Worm (Caenorhabditis elegans) whole organism, L3 larva: ENCODE data around the gene jtr-1.
A peak's percentile ranks its signal among the peaks of the same experiment; 100 is the strongest.

ENCODE experiments used
- R02D3.7 ChIP-seq: fragments of 150-350 bp; optimal IDR thresholded peaks from 2 replicates; lab custom pipeline; 2014; ENCODE audit warnings: missing biosample characterization, missing genetic modification characterization
- ZK546.5 ChIP-seq: sonication (generic microtip); optimal IDR thresholded peaks from 2 replicates; lab custom pipeline; 2017; ENCODE audit warnings: missing biosample characterization, missing genetic modification characterization
- aly-2 ChIP-seq: fragments of 150-350 bp; optimal IDR thresholded peaks from 2 replicates; lab custom pipeline; 2014; ENCODE audit warnings: missing biosample characterization, missing genetic modification characterization
- ama-1 ChIP-seq: fragments of 150-350 bp; optimal IDR thresholded peaks from 2 replicates; lab custom pipeline; 2018
- ceh-16 ChIP-seq: sonication (generic microtip); optimal IDR thresholded peaks from 2 replicates; lab custom pipeline; 2017; ENCODE audit warnings: missing biosample characterization, missing genetic modification characterization
- ceh-28 ChIP-seq: fragments of 150-350 bp; optimal IDR thresholded peaks from 2 replicates; lab custom pipeline; 2014; ENCODE audit warnings: missing biosample characterization, missing genetic modification reagents, missing genetic modification characterization
- ceh-82 ChIP-seq: fragments of 150-350 bp; optimal IDR thresholded peaks from 2 replicates; lab custom pipeline; 2014; ENCODE audit warnings: missing biosample characterization, missing genetic modification characterization
- ceh-9 ChIP-seq: sonication (generic microtip); optimal IDR thresholded peaks from 2 replicates; lab custom pipeline; 2018; ENCODE audit warnings: missing biosample characterization, missing genetic modification characterization
- daf-12 ChIP-seq: fragments of 150-350 bp; optimal IDR thresholded peaks from 2 replicates; lab custom pipeline; 2014; ENCODE audit warnings: missing biosample characterization, missing genetic modification reagents, missing genetic modification characterization
- egl-27 ChIP-seq: sonication (generic microtip); optimal IDR thresholded peaks from 4 replicates; lab custom pipeline; 2017; ENCODE audit warnings: missing biosample characterization, missing genetic modification reagents, missing genetic modification characterization
- egl-5 ChIP-seq: fragments of 150-350 bp; optimal IDR thresholded peaks from 2 replicates; lab custom pipeline; 2017; ENCODE audit warnings: missing biosample characterization, missing genetic modification reagents, missing genetic modification characterization, inconsistent platforms
- elt-1 ChIP-seq: fragments of 150-350 bp; optimal IDR thresholded peaks from 2 replicates; lab custom pipeline; 2014; ENCODE audit warnings: missing biosample characterization, missing genetic modification characterization
- elt-2 ChIP-seq: sonication (generic microtip); optimal IDR thresholded peaks from 2 replicates; lab custom pipeline; 2016; ENCODE audit warnings: missing genetic modification reagents, mild to moderate bottlenecking, missing genetic modification characterization, missing compliant biosample characterization
- eor-1 ChIP-seq, 2 experiments: fragments of 150-350 bp; optimal IDR thresholded peaks; 2 replicates each; lab custom pipeline; 2014 to 2018; ENCODE audit warnings: missing biosample characterization in 2 of 2, missing genetic modification characterization in 2 of 2
- fkh-10 ChIP-seq: sonication (generic microtip); optimal IDR thresholded peaks from 2 replicates; lab custom pipeline; 2017; ENCODE audit warnings: missing biosample characterization, missing genetic modification reagents, missing genetic modification characterization
- fkh-2 ChIP-seq: fragments of 150-350 bp; optimal IDR thresholded peaks from 2 replicates; lab custom pipeline; 2014; ENCODE audit warnings: missing biosample characterization, missing genetic modification reagents, missing genetic modification characterization
- fos-1 ChIP-seq: fragments of 150-350 bp; optimal IDR thresholded peaks from 2 replicates; lab custom pipeline; 2014; ENCODE audit warnings: missing biosample characterization, missing genetic modification characterization
- hmg-11 ChIP-seq: sonication (generic microtip); optimal IDR thresholded peaks from 2 replicates; lab custom pipeline; 2016; ENCODE audit warnings: missing genetic modification characterization, missing compliant biosample characterization
- lin-15B ChIP-seq: fragments of 150-350 bp; optimal IDR thresholded peaks from 2 replicates; lab custom pipeline; 2014; ENCODE audit warnings: missing biosample characterization, missing genetic modification characterization
- lin-39 ChIP-seq: fragments of 150-350 bp; optimal IDR thresholded peaks from 2 replicates; lab custom pipeline; 2018; ENCODE audit warnings: missing biosample characterization, missing genetic modification reagents, missing genetic modification characterization
- lsy-12 ChIP-seq: sonication (generic microtip); optimal IDR thresholded peaks from 2 replicates; lab custom pipeline; 2016; ENCODE audit warnings: mild to moderate bottlenecking, missing genetic modification characterization, missing compliant biosample characterization
- mdl-1 ChIP-seq: fragments of 150-350 bp; optimal IDR thresholded peaks from 2 replicates; lab custom pipeline; 2014; ENCODE audit warnings: missing biosample characterization, missing genetic modification characterization
- nfya-1 ChIP-seq: sonication (generic microtip); optimal IDR thresholded peaks from 2 replicates; lab custom pipeline; 2017; ENCODE audit warnings: missing genetic modification characterization, mild to moderate bottlenecking, missing compliant biosample characterization, antibody characterized with exemption, moderate library complexity; ENCODE audit not compliant: insufficient read depth
- nhr-11 ChIP-seq: fragments of 150-350 bp; optimal IDR thresholded peaks from 2 replicates; lab custom pipeline; 2014; ENCODE audit warnings: missing biosample characterization, missing genetic modification characterization
- nhr-12 ChIP-seq: fragments of 150-350 bp; optimal IDR thresholded peaks from 2 replicates; lab custom pipeline; 2014; ENCODE audit warnings: missing biosample characterization, missing genetic modification characterization
- nhr-23 ChIP-seq: fragments of 150-350 bp; optimal IDR thresholded peaks from 2 replicates; lab custom pipeline; 2014; ENCODE audit warnings: missing biosample characterization, missing genetic modification reagents, missing genetic modification characterization
- nhr-237 ChIP-seq: fragments of 150-350 bp; optimal IDR thresholded peaks from 2 replicates; lab custom pipeline; 2014; ENCODE audit warnings: missing biosample characterization, missing genetic modification characterization
- nhr-25 ChIP-seq: sonication (generic microtip); optimal IDR thresholded peaks from 2 replicates; lab custom pipeline; 2017; ENCODE audit warnings: missing biosample characterization, missing genetic modification characterization
- nhr-43 ChIP-seq: sonication (generic microtip); optimal IDR thresholded peaks from 2 replicates; lab custom pipeline; 2016; ENCODE audit warnings: mild to moderate bottlenecking, missing genetic modification characterization, missing compliant biosample characterization; ENCODE audit not compliant: poor library complexity, severe bottlenecking
- nhr-67 ChIP-seq: fragments of 150-350 bp; optimal IDR thresholded peaks from 2 replicates; lab custom pipeline; 2014; ENCODE audit warnings: missing biosample characterization, missing genetic modification characterization
- pha-4 ChIP-seq: fragments of 150-350 bp; optimal IDR thresholded peaks from 2 replicates; lab custom pipeline; 2014; ENCODE audit warnings: missing biosample characterization, missing genetic modification reagents, missing genetic modification characterization
- pqm-1 ChIP-seq: fragments of 150-350 bp; optimal IDR thresholded peaks from 2 replicates; lab custom pipeline; 2017; ENCODE audit warnings: missing biosample characterization, missing genetic modification characterization, inconsistent platforms
- sea-2 ChIP-seq: fragments of 150-350 bp; sonication (generic microtip); optimal IDR thresholded peaks from 4 replicates; lab custom pipeline; 2014; ENCODE audit warnings: missing biosample characterization, missing genetic modification reagents, missing genetic modification characterization
- skn-1 ChIP-seq: fragments of 150-350 bp; optimal IDR thresholded peaks from 2 replicates; lab custom pipeline; 2014; ENCODE audit warnings: missing biosample characterization, missing genetic modification characterization
- snpc-4 ChIP-seq: fragments of 150-350 bp; optimal IDR thresholded peaks from 2 replicates; lab custom pipeline; 2014; ENCODE audit warnings: missing biosample characterization, missing genetic modification characterization
- tbx-2 ChIP-seq: sonication (generic microtip); optimal IDR thresholded peaks from 2 replicates; lab custom pipeline; 2016; ENCODE audit warnings: mild to moderate bottlenecking, missing genetic modification characterization, missing compliant biosample characterization
- unc-39 ChIP-seq: sonication (generic microtip); optimal IDR thresholded peaks from 4 replicates; lab custom pipeline; 2017; ENCODE audit warnings: missing biosample characterization, missing genetic modification characterization
- unc-62 ChIP-seq: fragments of 150-350 bp; sonication (generic microtip); optimal IDR thresholded peaks from 4 replicates; lab custom pipeline; 2014; ENCODE audit warnings: missing biosample characterization, missing genetic modification reagents, missing genetic modification characterization
- zag-1 ChIP-seq: fragments of 150-350 bp; optimal IDR thresholded peaks from 2 replicates; lab custom pipeline; 2014; ENCODE audit warnings: missing biosample characterization, missing genetic modification characterization
- ztf-11 ChIP-seq: fragments of 150-350 bp; optimal IDR thresholded peaks from 2 replicates; lab custom pipeline; 2014; ENCODE audit warnings: missing biosample characterization, missing genetic modification characterization
- ztf-4 ChIP-seq: fragments of 150-350 bp; optimal IDR thresholded peaks from 2 replicates; lab custom pipeline; 2014; ENCODE audit warnings: missing biosample characterization, missing genetic modification characterization

The jtr-1 gene

ce11 chrIV:1409941-1410340, 10.8 kb upstream of the jtr-1 start, which contains the start of gene rpc-11:
TSS of gene rpc-11 (minus strand) at chrIV:1410041.
- TF ChIP-seq skn-1 (no peak), sea-2 (no peak), unc-39 (tag; lab: Kevin White, UChicago) (no peak), aly-2 (tag; lab: Kevin White, UChicago) (no peak), tbx-2 (tag; lab: Kevin White, UChicago) (no peak), nhr-67 (no peak), elt-1 (tag; lab: Kevin White, UChicago) (no peak), nhr-23 (tag; lab: Kevin White, UChicago) (no peak), fkh-2 (tag; lab: Kevin White, UChicago) (no peak), fos-1 (tag; lab: Kevin White, UChicago) (no peak), daf-12 (tag; lab: Kevin White, UChicago) (no peak), ceh-16 (tag; lab: Kevin White, UChicago) (no peak), snpc-4 (tag; lab: Kevin White, UChicago) (no peak), zag-1 (no peak), ceh-9 (tag; lab: Kevin White, UChicago) (no peak), lin-15B (tag; lab: Kevin White, UChicago) (no peak), ztf-11 (tag; lab: Kevin White, UChicago) (no peak)

- TF ChIP-seq zag-1, result no peak
- peak; percentile 76 for TF ChIP-seq egl-5
- peak; percentile 92 for TF ChIP-seq pha-4 (tag; lab: Kevin White, UChicago)
- TF ChIP-seq ama-1 (lab: Kevin White, UChicago), result peak; percentile 46
- TF ChIP-seq unc-62, result no peak
- TF ChIP-seq nhr-43, result no peak
- peak; percentile 86 for TF ChIP-seq nhr-23 (tag; lab: Kevin White, UChicago)
- TF ChIP-seq fos-1 (tag; lab: Kevin White, UChicago), result no peak
- TF ChIP-seq nfya-1, result peak; percentile 95
- peak; percentile 54 for TF ChIP-seq nhr-11
- peak; percentile 56 for TF ChIP-seq lsy-12
- TF ChIP-seq lin-39, result peak; percentile 100
- TF ChIP-seq R02D3.7 (tag; lab: Kevin White, UChicago), result peak; percentile 96
- no peak for TF ChIP-seq nhr-12 (tag; lab: Kevin White, UChicago)
- TF ChIP-seq fkh-10 (GFP tag; lab: Kevin White, UChicago), result peak; percentile 55
- no peak for TF ChIP-seq ZK546.5 (tag; lab: Kevin White, UChicago)
- peak; percentile 79 for TF ChIP-seq pqm-1 (tag; lab: Kevin White, UChicago)
- TF ChIP-seq ceh-82 (tag; lab: Kevin White, UChicago), result no peak
- peak; percentile 99 for TF ChIP-seq lin-15B (tag; lab: Kevin White, UChicago)
- TF ChIP-seq nhr-25 (tag; lab: Kevin White, UChicago), result peak; percentile 91
- TF ChIP-seq elt-1 (tag; lab: Kevin White, UChicago), result peak; percentile 26
- peak; percentile 50 for TF ChIP-seq egl-27
- TF ChIP-seq elt-2 (tag; lab: Kevin White, UChicago), result peak; percentile 61
- peak; percentile 60 for TF ChIP-seq mdl-1
- TF ChIP-seq ztf-4, result peak; percentile 47
- peak; percentile 17 for TF ChIP-seq tbx-2 (tag; lab: Kevin White, UChicago)
- TF ChIP-seq snpc-4 (tag; lab: Kevin White, UChicago), result peak; percentile 89
- peak; percentile 94 for TF ChIP-seq hmg-11 (tag; lab: Kevin White, UChicago)
- peak; percentile 70 for TF ChIP-seq skn-1
- no peak for TF ChIP-seq daf-12 (tag; lab: Kevin White, UChicago)
- peak; percentile 75 for TF ChIP-seq ceh-28 (tag; lab: Kevin White, UChicago)
These were observed 777 bp upstream of the jtr-1 start, which contains the start of gene Y77E11A.7 for ce11 chrIV:1419795-1420509. TSS of gene Y77E11A.7 (minus strand) at chrIV:1419849.

DNA sequence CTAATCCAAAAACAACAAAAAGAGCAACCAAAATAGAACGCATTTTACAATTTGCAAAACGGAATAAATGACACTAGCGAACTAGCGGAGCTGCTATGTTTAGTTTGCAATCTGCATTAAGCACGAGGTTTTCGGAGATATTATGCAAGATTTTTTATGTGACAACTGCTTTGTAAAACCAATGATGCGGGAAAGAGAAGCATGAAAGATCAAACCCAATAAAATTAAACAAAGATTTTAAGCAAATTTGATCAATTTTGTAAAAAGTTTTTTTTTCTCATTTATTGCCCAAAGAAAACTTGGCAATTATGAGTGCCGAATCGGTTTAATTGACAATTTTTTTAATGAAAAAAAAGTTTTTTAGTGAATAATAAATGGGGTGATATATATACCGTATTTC, 4.2 kb downstream of the jtr-1 start, which contains the start of gene Y77E11A.8:
Y77E11A.8 (minus strand) TSS at position 101 of the 400 bp plus-strand sequence.
- no peak for TF ChIP-seq lsy-12
- TF ChIP-seq nhr-43, result no peak
- no peak for TF ChIP-seq nhr-237 (tag; lab: Kevin White, UChicago)
- TF ChIP-seq egl-27, result no peak
- no peak for TF ChIP-seq pqm-1 (tag; lab: Kevin White, UChicago)
- TF ChIP-seq ama-1 (lab: Kevin White, UChicago), result no peak
- TF ChIP-seq lin-39, result no peak
- TF ChIP-seq eor-1 (tag; optimal IDR thresholded peaks at IDR 0.05; lab: Kevin White, UChicago), result no peak
- no peak for TF ChIP-seq ceh-82 (tag; lab: Kevin White, UChicago)
- TF ChIP-seq, all 47 proteins: peak for 0
